Fruit fly (Drosophila melanogaster) whole organism, prepupa: ENCODE results near the gene Mnt.
A peak's percentile ranks its signal among the peaks of the same experiment; 100 is the strongest.

Source experiments
- Blimp-1 ChIP-seq: fragments of 200-800 bp; sonication (Bioruptor generic); optimal IDR thresholded peaks from 3 replicates; lab custom pipeline; 2017; ENCODE audit warnings: missing biosample characterization, missing genetic modification characterization, mild to moderate bottlenecking, moderate library complexity, missing genetic modification reagents
- CG10631 ChIP-seq: fragments of 200-800 bp; sonication (Bioruptor generic); optimal IDR thresholded peaks from 2 replicates; lab custom pipeline; 2016; ENCODE audit warnings: missing biosample characterization, missing genetic modification characterization
- CG10669 ChIP-seq: fragments of 200-800 bp; sonication (Bioruptor generic); optimal IDR thresholded peaks from 3 replicates; lab custom pipeline; 2018; ENCODE audit warnings: missing biosample characterization, mild to moderate bottlenecking, missing genetic modification characterization, moderate library complexity
- CG11294 ChIP-seq: fragments of 200-800 bp; sonication (Bioruptor generic); IDR thresholded peaks from 2 replicates; pipeline ENCODE4 v1.3.6; 2022; ENCODE audit warnings: missing biosample characterization, missing genetic modification characterization
- CG11902 ChIP-seq: fragments of 200-800 bp; sonication (Bioruptor generic); optimal IDR thresholded peaks from 3 replicates; lab custom pipeline; 2016; ENCODE audit warnings: missing biosample characterization, missing genetic modification characterization
- CG15336 ChIP-seq: fragments of 200-800 bp; sonication (Bioruptor generic); IDR thresholded peaks from 2 replicates; pipeline ENCODE4 v1.3.6; 2022; ENCODE audit warnings: missing biosample characterization, missing genetic modification characterization
- CG1621 ChIP-seq: fragments of 200-800 bp; sonication (Bioruptor generic); optimal IDR thresholded peaks from 3 replicates; lab custom pipeline; 2018; ENCODE audit warnings: missing biosample characterization, mild to moderate bottlenecking, missing genetic modification characterization
- CG32006 ChIP-seq: fragments of 200-800 bp; sonication (Bioruptor generic); optimal IDR thresholded peaks from 3 replicates; lab custom pipeline; 2017; ENCODE audit warnings: missing biosample characterization, mild to moderate bottlenecking, missing genetic modification characterization
- CG34406 ChIP-seq: fragments of 200-800 bp; sonication (Bioruptor generic); optimal IDR thresholded peaks from 3 replicates; lab custom pipeline; 2016; ENCODE audit warnings: missing biosample characterization, missing genetic modification characterization
- CG3919 ChIP-seq: fragments of 200-800 bp; sonication (Bioruptor generic); optimal IDR thresholded peaks from 3 replicates; lab custom pipeline; 2016; ENCODE audit warnings: missing biosample characterization, missing genetic modification characterization
- CG4318 ChIP-seq: fragments of 200-800 bp; sonication (Bioruptor generic); optimal IDR thresholded peaks from 3 replicates; lab custom pipeline; 2017; ENCODE audit warnings: missing biosample characterization, mild to moderate bottlenecking, missing genetic modification characterization
- CG6163 ChIP-seq: fragments of 200-800 bp; sonication (Bioruptor generic); IDR thresholded peaks from 3 replicates; pipeline ENCODE4 v1.3.6; 2022; ENCODE audit warnings: missing biosample characterization, missing genetic modification characterization
- CG6276 ChIP-seq: fragments of 200-800 bp; sonication (Bioruptor generic); optimal IDR thresholded peaks from 2 replicates; lab custom pipeline; 2017; ENCODE audit warnings: missing biosample characterization, mild to moderate bottlenecking, missing genetic modification characterization
- CG6792 ChIP-seq: fragments of 200-800 bp; sonication (Bioruptor generic); optimal IDR thresholded peaks from 3 replicates; lab custom pipeline; 2016; ENCODE audit warnings: missing biosample characterization, missing genetic modification characterization
- CG6808 ChIP-seq: fragments of 200-800 bp; sonication (Bioruptor generic); optimal IDR thresholded peaks from 3 replicates; lab custom pipeline; 2017; ENCODE audit warnings: missing biosample characterization, missing genetic modification characterization, mild to moderate bottlenecking, moderate library complexity, missing genetic modification reagents
- CG6854 ChIP-seq: fragments of 200-800 bp; sonication (Bioruptor generic); optimal IDR thresholded peaks from 2 replicates; lab custom pipeline; 2017; ENCODE audit warnings: missing biosample characterization, mild to moderate bottlenecking, missing genetic modification characterization
- CG7368 ChIP-seq: fragments of 200-800 bp; sonication (Bioruptor generic); optimal IDR thresholded peaks from 3 replicates; lab custom pipeline; 2016; ENCODE audit warnings: missing biosample characterization, missing genetic modification characterization
- CG8119 ChIP-seq: fragments of 200-800 bp; sonication (Bioruptor generic); IDR thresholded peaks from 3 replicates; pipeline ENCODE4 v1.3.6; 2022; ENCODE audit warnings: missing biosample characterization, missing genetic modification characterization
- CG8632 ChIP-seq: fragments of 200-800 bp; sonication (Bioruptor generic); optimal IDR thresholded peaks from 3 replicates; lab custom pipeline; 2016; ENCODE audit warnings: missing biosample characterization, missing genetic modification characterization
- CG9139 ChIP-seq: fragments of 200-800 bp; sonication (Bioruptor generic); optimal IDR thresholded peaks from 3 replicates; lab custom pipeline; 2017; ENCODE audit warnings: missing biosample characterization, mild to moderate bottlenecking, missing genetic modification characterization
- Eip75B ChIP-seq: fragments of 200-800 bp; sonication (Bioruptor generic); optimal IDR thresholded peaks from 3 replicates; lab custom pipeline; 2016; ENCODE audit warnings: missing biosample characterization, missing genetic modification characterization
- Eip78C ChIP-seq: fragments of 200-800 bp; sonication (Bioruptor generic); peaks from one replicate; lab custom pipeline; 2016; ENCODE audit warnings: missing biosample characterization, missing genetic modification characterization
- Eip93F ChIP-seq: fragments of 200-800 bp; sonication (Bioruptor generic); optimal IDR thresholded peaks from 2 replicates; lab custom pipeline; 2016; ENCODE audit warnings: missing biosample characterization, mild to moderate bottlenecking, missing genetic modification characterization
- Ets21C ChIP-seq: fragments of 200-800 bp; sonication (Bioruptor generic); optimal IDR thresholded peaks from 3 replicates; lab custom pipeline; 2016; ENCODE audit warnings: missing biosample characterization, missing genetic modification characterization
- Ets96B ChIP-seq: fragments of 200-800 bp; optimal IDR thresholded peaks from 2 replicates; lab custom pipeline; 2019; ENCODE audit warnings: missing biosample characterization, mild to moderate bottlenecking, missing genetic modification characterization, moderate library complexity
- Hr38 ChIP-seq: sonication (Bioruptor generic); optimal IDR thresholded peaks from 2 replicates; lab custom pipeline; 2016; ENCODE audit warnings: missing biosample characterization, missing genetic modification characterization
- Hr39 ChIP-seq: fragments of 200-800 bp; sonication (Bioruptor generic); optimal IDR thresholded peaks from 2 replicates; lab custom pipeline; 2016; ENCODE audit warnings: missing biosample characterization, missing genetic modification characterization
- Hr4 ChIP-seq: fragments of 200-800 bp; sonication (Bioruptor generic); optimal IDR thresholded peaks from 3 replicates; lab custom pipeline; 2016; ENCODE audit warnings: missing biosample characterization, missing genetic modification characterization
- Lpt ChIP-seq: fragments of 200-800 bp; sonication (Bioruptor generic); optimal IDR thresholded peaks from 3 replicates; lab custom pipeline; 2016; ENCODE audit warnings: missing biosample characterization, missing genetic modification characterization
- Met ChIP-seq: fragments of 200-800 bp; sonication (Bioruptor generic); optimal IDR thresholded peaks from 3 replicates; lab custom pipeline; 2016; ENCODE audit warnings: missing biosample characterization, missing genetic modification characterization
- OdsH ChIP-seq: fragments of 200-800 bp; sonication (Bioruptor generic); optimal IDR thresholded peaks from 3 replicates; lab custom pipeline; 2016; ENCODE audit warnings: missing biosample characterization, missing genetic modification characterization
- Smox ChIP-seq: fragments of 200-800 bp; sonication (Bioruptor generic); optimal IDR thresholded peaks from 3 replicates; lab custom pipeline; 2016; ENCODE audit warnings: missing biosample characterization, missing genetic modification characterization
- Sox102F ChIP-seq: fragments of 200-800 bp; sonication (Bioruptor generic); optimal IDR thresholded peaks from 2 replicates; lab custom pipeline; 2016; ENCODE audit warnings: missing biosample characterization, mild to moderate bottlenecking, missing genetic modification characterization
- Sox15 ChIP-seq: fragments of 200-800 bp; sonication (Bioruptor generic); optimal IDR thresholded peaks from 3 replicates; lab custom pipeline; 2016; ENCODE audit warnings: missing biosample characterization, missing genetic modification characterization
- achi ChIP-seq: fragments of 200-800 bp; sonication (Bioruptor generic); optimal IDR thresholded peaks from 3 replicates; lab custom pipeline; 2016; ENCODE audit warnings: missing biosample characterization, missing genetic modification characterization
- cyc ChIP-seq: fragments of 200-800 bp; sonication (Bioruptor generic); optimal IDR thresholded peaks from 3 replicates; lab custom pipeline; 2016; ENCODE audit warnings: missing biosample characterization, missing genetic modification characterization
- dsx ChIP-seq: fragments of 200-800 bp; optimal IDR thresholded peaks from 3 replicates; lab custom pipeline; 2019; ENCODE audit warnings: missing biosample characterization, mild to moderate bottlenecking, missing genetic modification characterization, moderate library complexity; ENCODE audit not compliant: poor library complexity, severe bottlenecking
- eg ChIP-seq: fragments of 200-800 bp; sonication (Bioruptor generic); IDR thresholded peaks from 3 replicates; pipeline ENCODE4 v1.3.6; 2022; ENCODE audit warnings: missing biosample characterization, missing genetic modification characterization
- esn ChIP-seq: fragments of 200-800 bp; sonication (Bioruptor generic); optimal IDR thresholded peaks from 2 replicates; lab custom pipeline; 2016; ENCODE audit warnings: missing biosample characterization, mild to moderate bottlenecking, missing genetic modification characterization, moderate library complexity
- fd59A ChIP-seq: fragments of 200-800 bp; sonication (Bioruptor generic); optimal IDR thresholded peaks from 2 replicates; lab custom pipeline; 2017; ENCODE audit warnings: missing biosample characterization, mild to moderate bottlenecking, missing genetic modification characterization, missing genetic modification reagents
- fd85E ChIP-seq: fragments of 200-800 bp; sonication (Bioruptor generic); optimal IDR thresholded peaks from 3 replicates; lab custom pipeline; 2016; ENCODE audit warnings: missing biosample characterization, missing genetic modification characterization
- lz ChIP-seq: fragments of 200-800 bp; sonication (Bioruptor generic); optimal IDR thresholded peaks from 3 replicates; lab custom pipeline; 2016; ENCODE audit warnings: missing biosample characterization, missing genetic modification characterization
- net ChIP-seq: fragments of 200-800 bp; sonication (Bioruptor generic); optimal IDR thresholded peaks from 3 replicates; lab custom pipeline; 2016; ENCODE audit warnings: missing biosample characterization, missing genetic modification characterization
- pdm3 ChIP-seq: fragments of 200-800 bp; sonication (Bioruptor generic); optimal IDR thresholded peaks from 3 replicates; lab custom pipeline; 2016; ENCODE audit warnings: missing biosample characterization, missing genetic modification characterization
- salr ChIP-seq, 2 experiments: fragments of 200-800 bp; sonication (Bioruptor generic); optimal IDR thresholded peaks; 3 replicates each; lab custom pipeline; 2016 to 2018; ENCODE audit warnings: missing biosample characterization in 2 of 2, missing genetic modification characterization in 2 of 2, mild to moderate bottlenecking in 1 of 2
- spab ChIP-seq: fragments of 200-800 bp; sonication (Bioruptor generic); optimal IDR thresholded peaks from 2 replicates; lab custom pipeline; 2017; ENCODE audit warnings: missing biosample characterization, mild to moderate bottlenecking, missing genetic modification characterization, missing genetic modification reagents
- svp ChIP-seq: fragments of 200-800 bp; sonication (Bioruptor generic); peaks from one replicate; lab custom pipeline; 2016; ENCODE audit warnings: missing biosample characterization, missing genetic modification characterization
- topi ChIP-seq: fragments of 200-800 bp; sonication (Bioruptor generic); optimal IDR thresholded peaks from 3 replicates; lab custom pipeline; 2016; ENCODE audit warnings: missing biosample characterization, missing genetic modification characterization

Gene Mnt

DNA sequence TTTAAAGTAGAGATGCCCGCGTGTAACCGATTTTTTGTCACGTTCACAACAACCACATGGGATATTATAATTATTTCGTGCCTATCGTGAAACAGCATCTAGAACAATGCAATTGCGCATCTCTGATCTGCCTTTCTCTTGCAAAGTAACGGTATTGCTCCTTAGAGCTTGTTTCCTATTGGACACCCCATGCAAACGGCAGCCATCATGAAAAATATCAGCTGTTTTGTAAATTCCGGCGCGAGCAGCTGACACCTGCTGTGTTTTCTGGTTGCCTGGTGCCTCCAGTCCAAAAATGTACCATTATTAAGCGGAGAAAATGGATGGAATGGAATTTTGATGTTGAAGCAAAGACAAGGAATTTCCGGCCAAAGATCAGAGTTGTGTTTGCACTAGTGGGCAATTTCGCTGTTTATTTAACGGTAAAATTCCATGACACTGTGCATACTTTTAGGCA is 32.6 kb downstream of the Mnt start (continued):
- TF ChIP-seq esn (peak; percentile 52), topi (GFP tag; lab: Kevin White, UChicago) (peak; percentile 31), Ets21C (peak; percentile 13), Hr38 (GFP tag; lab: Kevin White, UChicago) (no peak), fd85E (no peak), Smox (no peak), Eip93F (GFP tag; lab: Kevin White, UChicago) (no peak), Sox102F (peak; percentile 38), CG6854 (GFP tag; lab: Kevin White, UChicago) (peak; percentile 64), CG11294 (GFP tag; lab: Robert Waterston, UW) (no peak), eg (GFP tag; lab: Robert Waterston, UW) (no peak), Sox15 (GFP tag; lab: Kevin White, UChicago) (no peak), achi (no peak), dsx (GFP tag; lab: Kevin White, UChicago) (no peak), CG8632 (GFP tag; lab: Kevin White, UChicago) (no peak), Met (GFP tag; lab: Kevin White, UChicago) (peak; percentile 15), CG11902 (no peak), salr (GFP tag; optimal IDR thresholded peaks at IDR 0.05; lab: Kevin White, UChicago) (no peak)

DNA sequence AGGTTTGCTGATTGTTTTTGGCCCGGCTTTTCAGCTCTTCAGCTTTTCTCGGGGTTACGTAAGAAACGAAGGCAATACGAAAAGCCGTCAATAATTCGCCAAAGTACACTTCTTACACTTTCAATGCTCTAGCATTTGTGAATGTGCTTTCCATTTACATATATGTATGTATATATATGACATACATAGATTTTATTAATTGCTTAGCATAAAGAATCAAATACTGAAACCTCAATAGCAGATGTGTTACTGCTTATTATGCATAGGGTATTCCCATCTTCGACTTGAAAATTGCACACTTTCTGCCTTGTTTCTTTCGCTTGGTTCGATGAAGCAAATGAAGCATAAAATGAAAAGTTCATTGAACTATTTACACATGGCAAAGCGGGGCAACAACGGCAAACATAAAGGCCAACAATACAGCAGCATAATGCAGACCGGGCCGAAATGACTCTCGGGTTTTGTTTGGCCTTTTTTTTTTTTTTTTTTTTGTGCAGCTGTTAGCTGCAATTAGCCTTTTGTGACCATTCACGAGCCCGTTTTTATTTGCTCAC is 39.0 kb downstream of the Mnt start:
- TF ChIP-seq Met (GFP tag; lab: Kevin White, UChicago) (peak; percentile 38), Sox102F (peak; percentile 18), eg (GFP tag; lab: Robert Waterston, UW) (no peak; the same call in 2 of the 3 replicates), pdm3 (GFP tag; lab: Kevin White, UChicago) (peak; percentile 40), CG11294 (GFP tag; lab: Robert Waterston, UW) (no peak), Ets21C (no peak), CG11902 (no peak), CG6792 (no peak), Blimp-1 (no peak), CG4318 (GFP tag; lab: Kevin White, UChicago) (peak; percentile 21), esn (peak; percentile 10), fd59A (GFP tag; lab: Kevin White, UChicago) (no peak), CG6163 (GFP tag; lab: Robert Waterston, UW) (no peak), OdsH (GFP tag; lab: Kevin White, UChicago) (peak; percentile 36), Lpt (GFP tag; lab: Kevin White, UChicago) (no peak), CG10669 (GFP tag; lab: Kevin White, UChicago) (no peak), CG10631 (GFP tag; lab: Kevin White, UChicago) (no peak), net (no peak), fd85E (no peak), lz (GFP tag; lab: Kevin White, UChicago) (peak; percentile 9), CG7368 (no peak), CG15336 (GFP tag; lab: Robert Waterston, UW) (peak; percentile 65), topi (GFP tag; lab: Kevin White, UChicago) (peak; percentile 9), CG8119 (GFP tag; lab: Robert Waterston, UW) (no peak; the same call in 1 of the 3 replicates), CG32006 (GFP tag; lab: Kevin White, UChicago) (no peak), CG9139 (GFP tag; lab: Kevin White, UChicago) (no peak), CG6276 (GFP tag; lab: Kevin White, UChicago) (no peak), Eip78C (GFP tag; lab: Kevin White, UChicago) (peak; percentile 82), svp (GFP tag; lab: Kevin White, UChicago) (peak; percentile 65), Ets96B (tag; lab: Kevin White, UChicago) (no peak), CG1621 (no peak), Sox15 (GFP tag; lab: Kevin White, UChicago) (no peak), CG6808 (GFP tag; lab: Kevin White, UChicago) (no peak), Eip75B (no peak), spab (no peak), Hr4 (GFP tag; lab: Kevin White, UChicago) (peak; percentile 52), CG3919 (GFP tag; lab: Kevin White, UChicago) (no peak), Smox (peak; percentile 7), Hr39 (GFP tag; lab: Kevin White, UChicago) (no peak), achi (no peak), dsx (GFP tag; lab: Kevin White, UChicago) (no peak), CG34406 (GFP tag; lab: Kevin White, UChicago) (no peak), cyc (no peak)
